Worm (Caenorhabditis elegans) whole organism, midembryonic: ENCODE data around the gene pycr-1.

Experiments used
- T22C8.4 ChIP-seq: fragments of 200-800 bp; sonication (Bioruptor generic); IDR thresholded peaks from 2 replicates; pipeline ENCODE4 v1.3.6; 2022; ENCODE audit warnings: missing genetic modification characterization, missing compliant biosample characterization
- cog-1 ChIP-seq: sonication (generic microtip); optimal IDR thresholded peaks from 2 replicates; lab custom pipeline; 2016; ENCODE audit warnings: missing genetic modification characterization, missing compliant biosample characterization
- flt-1 ChIP-seq: fragments of 200-800 bp; sonication (Bioruptor generic); IDR thresholded peaks from 2 replicates; pipeline ENCODE4 v1.3.6; 2022; ENCODE audit warnings: missing genetic modification characterization, missing compliant biosample characterization
- med-1 ChIP-seq: sonication (generic microtip); optimal IDR thresholded peaks from 2 replicates; lab custom pipeline; 2017; ENCODE audit warnings: missing genetic modification characterization, mild to moderate bottlenecking, missing compliant biosample characterization, antibody characterized with exemption, missing genetic modification reagents; ENCODE audit not compliant: insufficient read depth
- ref-1 ChIP-seq: fragments of 200-800 bp; sonication (Bioruptor generic); conservative IDR thresholded peaks from 2 replicates; pipeline ENCODE4 v1.3.6; 2022; ENCODE audit warnings: missing genetic modification reagents, missing genetic modification characterization, missing compliant biosample characterization
- tab-1 ChIP-seq: fragments of 200-800 bp; sonication (Bioruptor generic); IDR thresholded peaks from 2 replicates; pipeline ENCODE4 v1.3.6; 2022; ENCODE audit warnings: missing genetic modification characterization, missing compliant biosample characterization
- ztf-23 ChIP-seq: fragments of 200-800 bp; sonication (Bioruptor generic); IDR thresholded peaks from 2 replicates; pipeline ENCODE4 v1.3.6; 2022; ENCODE audit warnings: missing genetic modification reagents, missing genetic modification characterization, missing compliant biosample characterization

DNA sequence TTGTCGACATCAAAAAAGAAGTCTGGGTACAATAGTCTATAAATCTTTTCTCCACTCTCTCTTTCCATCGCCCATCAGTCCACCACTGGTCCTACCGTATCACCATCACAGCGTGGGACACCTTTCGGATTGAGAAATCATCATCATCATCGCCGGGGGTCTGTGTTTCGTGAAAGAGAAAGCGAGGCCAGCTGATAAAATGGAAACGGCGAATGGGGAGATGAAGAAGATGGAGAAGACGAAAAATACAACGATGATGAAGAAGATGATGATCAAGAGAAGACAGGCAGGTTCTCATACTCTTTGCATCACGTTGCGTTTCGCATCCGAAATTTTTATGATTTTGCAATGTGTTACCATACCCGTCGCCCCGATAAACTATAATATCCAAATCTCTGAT, 29.8 kb downstream of the pycr-1 start:
- TF ChIP-seq tab-1 (GFP tag; lab: Robert Waterston, UW) (no peak), cog-1 (tag; lab: Kevin White, UChicago) (no peak), ref-1 (GFP tag; lab: Robert Waterston, UW) (no peak), flt-1 (no peak), T22C8.4 (no peak), med-1 (no peak), ztf-23 (no peak)
